Worm (Caenorhabditis elegans): ENCODE data around the gene gmeb-1.

Gene gmeb-1

DNA sequence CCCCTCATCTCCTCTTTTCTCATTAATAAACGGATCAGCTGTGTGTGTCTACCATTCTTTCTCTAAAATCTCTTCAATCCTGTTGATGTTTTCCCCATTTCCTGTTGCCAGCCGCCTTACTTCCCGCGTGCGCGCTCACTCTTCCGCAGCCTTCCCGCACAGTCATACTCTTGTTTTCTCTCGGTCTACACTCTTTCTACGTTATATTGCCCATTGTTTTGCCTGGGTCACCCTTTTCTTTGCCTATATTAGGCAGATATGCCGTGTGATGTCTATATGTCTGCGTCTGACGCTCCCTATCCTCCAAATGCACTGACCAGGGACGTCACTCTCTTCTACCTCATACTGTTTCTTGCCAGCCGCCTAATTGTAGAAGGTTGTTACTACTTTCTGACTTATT is 47.0 kb downstream of the gmeb-1 start:
- TF ChIP-seq lin-39 (tag; optimal IDR thresholded peaks at IDR 0.05) (peak; percentile 3), nhr-77 (tag; optimal IDR thresholded peaks at IDR 0.05) (no peak), ceh-9 (tag; optimal IDR thresholded peaks at IDR 0.05) (no peak), fos-1 (tag; optimal IDR thresholded peaks at IDR 0.05) (no peak), zag-1 (tag; optimal IDR thresholded peaks at IDR 0.05) (no peak), nhr-76 (tag; optimal IDR thresholded peaks at IDR 0.05) (no peak), nhr-28 (tag; optimal IDR thresholded peaks at IDR 0.05) (no peak), nhr-25 (tag; optimal IDR thresholded peaks at IDR 0.05) (peak; percentile 90), elt-3 (tag; optimal IDR thresholded peaks at IDR 0.05) (peak in 1 of 3 experiments; percentile 53), nfya-1 (tag; optimal IDR thresholded peaks at IDR 0.05; ENCODE audit: insufficient read depth) (peak; percentile 10), nhr-23 (tag; optimal IDR thresholded peaks at IDR 0.05) (peak; percentile 76), ceh-16 (tag; optimal IDR thresholded peaks at IDR 0.05) (no peak), pqm-1 (tag; optimal IDR thresholded peaks at IDR 0.05) (no peak), lsy-12 (tag; optimal IDR thresholded peaks at IDR 0.05) (no peak), pha-4 (tag; optimal IDR thresholded peaks at IDR 0.05) (peak; percentile 27), ceh-28 (tag; optimal IDR thresholded peaks at IDR 0.05) (no peak), ZK546.5 (tag; optimal IDR thresholded peaks at IDR 0.05) (no peak), nhr-11 (tag; optimal IDR thresholded peaks at IDR 0.05) (no peak), elt-2 (tag; optimal IDR thresholded peaks at IDR 0.05) (peak; percentile 3), hmg-11 (tag; optimal IDR thresholded peaks at IDR 0.05) (peak; percentile 56), nhr-43 (tag; optimal IDR thresholded peaks at IDR 0.05; ENCODE audit: poor library complexity, severe bottlenecking) (peak; percentile 72), jun-1 (tag; optimal IDR thresholded peaks at IDR 0.05) (peak; percentile 28), R02D3.7 (tag; optimal IDR thresholded peaks at IDR 0.05) (no peak)

- TF ChIP-seq pqm-1 (tag; optimal IDR thresholded peaks at IDR 0.05) (peak; percentile 27), elt-2 (tag; optimal IDR thresholded peaks at IDR 0.05) (peak; percentile 41), skn-1 (tag; optimal IDR thresholded peaks at IDR 0.05) (no peak)
Measured at ce11 chrII:67663-68062, 48.3 kb downstream of the gmeb-1 start.

- TF ChIP-seq pha-4 (tag; optimal IDR thresholded peaks at IDR 0.05) (no peak), nhr-25 (tag; optimal IDR thresholded peaks at IDR 0.05) (no peak), R02D3.7 (tag; optimal IDR thresholded peaks at IDR 0.05) (no peak), ceh-28 (tag; optimal IDR thresholded peaks at IDR 0.05) (no peak), ztf-4 (tag; optimal IDR thresholded peaks at IDR 0.05) (no peak), egl-5 (tag; optimal IDR thresholded peaks at IDR 0.05) (no peak), nhr-28 (tag; optimal IDR thresholded peaks at IDR 0.05) (no peak), pqm-1 (tag; optimal IDR thresholded peaks at IDR 0.05) (no peak), ZK546.5 (tag; optimal IDR thresholded peaks at IDR 0.05) (no peak), ztf-11 (tag; optimal IDR thresholded peaks at IDR 0.05) (no peak), aly-2 (tag; optimal IDR thresholded peaks at IDR 0.05) (no peak), elt-2 (tag; optimal IDR thresholded peaks at IDR 0.05) (no peak), nhr-12 (tag; optimal IDR thresholded peaks at IDR 0.05) (no peak), egl-27 (tag; optimal IDR thresholded peaks at IDR 0.05) (no peak), fkh-2 (tag; optimal IDR thresholded peaks at IDR 0.05) (no peak)
Measured at ce11 chrII:68757-69156, 49.4 kb downstream of the gmeb-1 start.

- TF ChIP-seq eor-1 (tag; optimal IDR thresholded peaks at IDR 0.05) (no peak), ceh-28 (tag; optimal IDR thresholded peaks at IDR 0.05) (no peak), nhr-76 (tag; optimal IDR thresholded peaks at IDR 0.05) (no peak), mml-1 (tag; optimal IDR thresholded peaks at IDR 0.05) (no peak), unc-62 (GFP tag; optimal IDR thresholded peaks at IDR 0.05) (no peak), lin-15B (tag; optimal IDR thresholded peaks at IDR 0.05) (no peak), ztf-11 (tag; optimal IDR thresholded peaks at IDR 0.05) (no peak), nhr-12 (tag; optimal IDR thresholded peaks at IDR 0.05) (no peak), nhr-25 (tag; optimal IDR thresholded peaks at IDR 0.05) (no peak), pha-4 (tag; optimal IDR thresholded peaks at IDR 0.05) (no peak), nhr-77 (tag; optimal IDR thresholded peaks at IDR 0.05) (no peak)
Measured at ce11 chrII:69354-69753, 50.0 kb downstream of the gmeb-1 start, which contains the start of gene egl-26. Gene egl-26 (plus strand): TSS chrII:69654.

Data from whole organism, L3 larva.